Worm (Caenorhabditis elegans) whole organism, early embryonic: ENCODE results near the gene glo-1.

Experiments
- B0310.2 ChIP-seq: sonication (generic microtip); optimal IDR thresholded peaks from 2 replicates; lab custom pipeline; 2016; ENCODE audit warnings: mild to moderate bottlenecking, missing genetic modification characterization, missing compliant biosample characterization
- F13C5.2 ChIP-seq: sonication (generic microtip); optimal IDR thresholded peaks from 2 replicates; lab custom pipeline; 2017; ENCODE audit warnings: mild to moderate bottlenecking, missing genetic modification characterization, inconsistent platforms, missing compliant biosample characterization
- aly-1 ChIP-seq: sonication (generic microtip); optimal IDR thresholded peaks from 2 replicates; lab custom pipeline; 2016; ENCODE audit warnings: missing genetic modification characterization, missing compliant biosample characterization
- ama-1 ChIP-seq: fragments of 150-350 bp; optimal IDR thresholded peaks from 2 replicates; lab custom pipeline; 2014
- ceh-13 ChIP-seq: fragments of 200-800 bp; sonication (Bioruptor generic); optimal IDR thresholded peaks from 2 replicates; lab custom pipeline; 2018; ENCODE audit warnings: mild to moderate bottlenecking, missing genetic modification characterization, missing compliant biosample characterization
- ceh-36 ChIP-seq: sonication (generic microtip); optimal IDR thresholded peaks from 2 replicates; lab custom pipeline; 2016; ENCODE audit warnings: missing genetic modification characterization, inconsistent platforms, missing compliant biosample characterization
- ets-7 ChIP-seq: sonication (generic microtip); optimal IDR thresholded peaks from 2 replicates; lab custom pipeline; 2016; ENCODE audit warnings: missing genotype, missing genetic modification characterization, missing compliant biosample characterization
- flt-1 ChIP-seq: fragments of 200-800 bp; sonication (Bioruptor generic); IDR thresholded peaks from 2 replicates; pipeline ENCODE4 v1.3.6; 2022; ENCODE audit warnings: missing genetic modification characterization, missing compliant biosample characterization
- hmbx-1 ChIP-seq: sonication (generic microtip); optimal IDR thresholded peaks from 2 replicates; lab custom pipeline; 2016; ENCODE audit warnings: mild to moderate bottlenecking, missing genetic modification characterization, missing compliant biosample characterization
- hmg-4 ChIP-seq: fragments of 200-800 bp; sonication (Bioruptor generic); optimal IDR thresholded peaks from 2 replicates; lab custom pipeline; 2018; ENCODE audit warnings: mild to moderate bottlenecking, missing genetic modification characterization, missing compliant biosample characterization
- hnd-1 ChIP-seq: sonication (generic microtip); optimal IDR thresholded peaks from 2 replicates; lab custom pipeline; 2016; ENCODE audit warnings: missing genetic modification characterization, missing compliant biosample characterization
- pes-1 ChIP-seq: fragments of 200-800 bp; sonication (Bioruptor generic); IDR thresholded peaks from 2 replicates; pipeline ENCODE4 v1.3.6; 2022; ENCODE audit warnings: missing genetic modification reagents, missing genetic modification characterization, missing compliant biosample characterization
- scrt-1 ChIP-seq: fragments of 200-800 bp; sonication (Bioruptor generic); IDR thresholded peaks from 2 replicates; pipeline ENCODE4 v1.3.6; 2022; ENCODE audit warnings: missing genetic modification characterization, missing compliant biosample characterization
- sea-1 ChIP-seq: fragments of 200-800 bp; sonication (Bioruptor generic); conservative IDR thresholded peaks from 2 replicates; pipeline ENCODE4 v1.3.6; 2022; ENCODE audit warnings: missing genetic modification characterization, missing compliant biosample characterization
- tbx-11 ChIP-seq: fragments of 200-800 bp; sonication (Bioruptor generic); IDR thresholded peaks from 2 replicates; pipeline ENCODE4 v1.3.6; 2022; ENCODE audit warnings: missing genetic modification characterization, missing compliant biosample characterization
- tbx-37 ChIP-seq: fragments of 200-800 bp; sonication (Bioruptor generic); conservative IDR thresholded peaks from 2 replicates; pipeline ENCODE4 v1.3.6; 2022; ENCODE audit warnings: missing genetic modification reagents, missing genetic modification characterization, missing compliant biosample characterization
- tra-4 ChIP-seq: sonication (generic microtip); optimal IDR thresholded peaks from 2 replicates; lab custom pipeline; 2017; ENCODE audit warnings: missing genetic modification characterization, missing compliant biosample characterization

Gene glo-1

ce11 chrX:9882112-9882511 lies at the start of gene glo-1:
glo-1 (minus strand) TSS chrX:9882212.
- TF ChIP-seq B0310.2 (no peak), pes-1 (no peak), ceh-36 (tag; lab: Kevin White, UChicago) (no peak), hmbx-1 (tag; lab: Kevin White, UChicago) (no peak), ceh-13 (GFP tag; lab: Kevin White, UChicago) (no peak), tbx-37 (GFP tag; lab: Robert Waterston, UW) (no peak), flt-1 (GFP tag; lab: Robert Waterston, UW) (no peak), ets-7 (no peak), ama-1 (lab: Kevin White, UChicago) (no peak), scrt-1 (GFP tag; lab: Robert Waterston, UW) (no peak), F13C5.2 (no peak), tra-4 (tag; lab: Kevin White, UChicago) (no peak), sea-1 (no peak), tbx-11 (no peak), aly-1 (tag; lab: Kevin White, UChicago) (no peak), hmg-4 (GFP tag; lab: Kevin White, UChicago) (no peak), hnd-1 (no peak)

DNA sequence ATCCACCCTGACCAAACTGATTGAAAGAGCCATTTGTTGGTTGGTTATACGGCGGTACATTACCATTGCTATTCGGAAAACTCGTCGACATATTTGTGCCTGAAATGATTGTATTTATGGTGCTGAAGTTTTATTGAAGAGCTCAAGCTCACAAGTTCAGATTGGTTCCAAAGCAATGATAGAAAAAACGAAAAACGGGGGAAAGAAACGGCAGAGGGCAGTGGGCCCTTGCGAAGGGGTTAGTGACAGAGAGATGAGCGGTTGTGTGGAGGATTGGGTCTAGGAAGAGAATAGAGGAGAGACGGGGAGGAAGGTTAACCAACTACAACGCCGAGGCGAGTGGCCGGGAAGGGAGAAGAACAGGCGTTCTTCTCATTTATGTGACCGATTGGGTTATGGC lies 49.4 kb upstream of the glo-1 start, which contains the start of gene nra-3:
nra-3 (minus strand) TSS at position 101 of the 400 bp plus-strand sequence.
- TF ChIP-seq sea-1 (0 out of 2 replicates have a peak, but pooled peaks have one; percentile 27), tbx-11 (0 out of 2 replicates have a peak, but pooled peaks have one; percentile 16), hnd-1 (no peak), ceh-36 (tag; lab: Kevin White, UChicago) (no peak), B0310.2 (no peak), ceh-13 (GFP tag; lab: Kevin White, UChicago) (no peak), pes-1 (no peak), ama-1 (lab: Kevin White, UChicago) (no peak), hmg-4 (GFP tag; lab: Kevin White, UChicago) (peak; percentile 61)

ce11 chrX:9927993-9928392 lies 46.0 kb upstream of the glo-1 start:
- no peak for TF ChIP-seq tbx-37 (GFP tag; lab: Robert Waterston, UW)
- TF ChIP-seq ceh-13 (GFP tag; lab: Kevin White, UChicago), result no peak
- TF ChIP-seq ceh-36 (tag; lab: Kevin White, UChicago), result no peak
- TF ChIP-seq tra-4 (tag; lab: Kevin White, UChicago), result no peak
- TF ChIP-seq tbx-11, result no peak
- no peak for TF ChIP-seq scrt-1 (GFP tag; lab: Robert Waterston, UW)
- no peak for TF ChIP-seq hmbx-1 (tag; lab: Kevin White, UChicago)
- TF ChIP-seq F13C5.2, result no peak
- no peak for TF ChIP-seq hnd-1
- no peak for TF ChIP-seq pes-1
- no peak for TF ChIP-seq sea-1

DNA sequence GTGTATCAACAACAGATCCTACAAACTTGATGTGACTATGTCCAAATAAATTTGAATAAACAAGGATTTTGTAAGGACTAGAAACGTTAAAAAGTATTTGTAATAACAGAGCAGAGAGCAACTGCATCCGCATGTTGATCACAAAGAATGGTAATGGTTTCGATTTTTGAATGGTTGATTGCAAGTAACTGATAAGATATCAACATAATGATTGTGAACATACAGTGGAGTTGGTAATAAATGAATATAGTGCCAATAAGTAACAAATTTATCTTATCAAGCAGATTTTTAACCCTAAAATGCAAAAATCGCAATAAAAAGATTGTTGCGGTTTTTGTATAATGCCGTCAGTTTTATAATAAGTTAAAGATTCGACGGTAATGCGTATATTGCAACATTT lies 43.0 kb upstream of the glo-1 start, which contains the start of gene ugt-23:
ugt-23 (minus strand) TSS at position 212 of the 400 bp plus-strand sequence.
- TF ChIP-seq hnd-1 (no peak), B0310.2 (no peak), ceh-13 (GFP tag; lab: Kevin White, UChicago) (no peak), ceh-36 (tag; lab: Kevin White, UChicago) (no peak), ama-1 (lab: Kevin White, UChicago) (no peak), hmbx-1 (tag; lab: Kevin White, UChicago) (no peak), tbx-11 (no peak), pes-1 (no peak), F13C5.2 (no peak), flt-1 (GFP tag; lab: Robert Waterston, UW) (no peak), tra-4 (tag; lab: Kevin White, UChicago) (no peak), sea-1 (no peak)

DNA sequence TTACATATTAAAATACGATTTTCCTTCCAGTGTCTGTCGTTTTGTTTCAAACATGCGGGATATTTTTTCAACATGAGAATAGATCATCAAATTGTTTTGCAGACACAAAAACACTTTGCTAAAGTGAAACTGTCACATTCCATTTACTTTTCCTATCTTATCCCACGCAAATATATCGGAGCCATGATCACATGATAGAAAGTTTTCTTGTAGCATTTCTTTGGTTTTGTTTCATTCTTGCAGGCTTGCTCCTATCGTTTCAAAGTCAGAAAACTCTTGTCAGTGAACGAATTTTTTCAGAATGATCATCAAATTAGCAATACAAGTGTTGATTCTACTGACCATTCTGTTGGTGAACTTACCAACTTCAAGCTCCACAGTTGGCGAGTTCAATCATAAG lies 39.2 kb upstream of the glo-1 start, which contains the start of gene C17G1.2:
C17G1.2 (plus strand) TSS at position 301 of the 400 bp plus-strand sequence.
- TF ChIP-seq F13C5.2 (no peak), ama-1 (lab: Kevin White, UChicago) (no peak), flt-1 (GFP tag; lab: Robert Waterston, UW) (no peak), ceh-13 (GFP tag; lab: Kevin White, UChicago) (no peak), tbx-37 (GFP tag; lab: Robert Waterston, UW) (no peak), ets-7 (no peak), pes-1 (no peak), tbx-11 (no peak), scrt-1 (GFP tag; lab: Robert Waterston, UW) (no peak), sea-1 (no peak), aly-1 (tag; lab: Kevin White, UChicago) (no peak), hmbx-1 (tag; lab: Kevin White, UChicago) (no peak), ceh-36 (tag; lab: Kevin White, UChicago) (no peak)

ce11 chrX:9918997-9919396 lies 37.0 kb upstream of the glo-1 start, which contains the start of gene folr-1:
folr-1 (plus strand) TSS chrX:9919297.
- TF ChIP-seq tbx-11 (no peak), hmg-4 (GFP tag; lab: Kevin White, UChicago) (no peak), ets-7 (no peak), pes-1 (no peak), tbx-37 (GFP tag; lab: Robert Waterston, UW) (no peak), flt-1 (GFP tag; lab: Robert Waterston, UW) (no peak), B0310.2 (no peak), ceh-13 (GFP tag; lab: Kevin White, UChicago) (no peak), hmbx-1 (tag; lab: Kevin White, UChicago) (no peak), F13C5.2 (no peak), sea-1 (no peak), hnd-1 (no peak), tra-4 (tag; lab: Kevin White, UChicago) (no peak), ama-1 (lab: Kevin White, UChicago) (no peak), scrt-1 (GFP tag; lab: Robert Waterston, UW) (no peak), aly-1 (tag; lab: Kevin White, UChicago) (no peak)

- TF ChIP-seq tra-4 (tag; lab: Kevin White, UChicago) (no peak), tbx-37 (GFP tag; lab: Robert Waterston, UW) (0 out of 2 replicates have a peak, but pooled peaks have one; percentile 33)
Observed at ce11 chrX:9917362-9917761, 35.4 kb upstream of the glo-1 start, which contains the start of gene F21G4.6. F21G4.6 (minus strand) TSS chrX:9917448.

DNA sequence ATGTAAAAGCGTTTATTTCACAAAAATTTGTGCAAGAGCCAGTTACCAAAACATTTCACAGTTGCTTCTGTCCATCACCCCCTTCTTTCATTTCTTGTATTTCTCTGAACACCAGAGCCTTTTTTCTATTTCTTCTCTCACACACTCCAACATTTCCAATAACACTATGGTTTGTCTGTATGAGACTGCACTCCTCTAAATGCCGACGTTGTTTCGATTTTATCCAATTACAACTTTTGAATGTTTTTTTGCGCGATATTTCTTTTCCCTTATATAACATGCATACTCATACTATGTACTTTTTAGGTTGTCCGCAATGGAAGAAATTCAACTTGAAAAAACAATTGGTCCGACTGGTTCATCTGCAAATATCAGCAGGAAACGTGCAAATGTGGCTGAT lies 23.8 kb upstream of the glo-1 start, which contains the start of gene F21G4.5:
F21G4.5 (plus strand) TSS at position 301 of the 400 bp plus-strand sequence.
- no peak for TF ChIP-seq ama-1 (lab: Kevin White, UChicago)
- no peak for TF ChIP-seq tbx-11
- TF ChIP-seq hmbx-1 (tag; lab: Kevin White, UChicago), result no peak
- TF ChIP-seq tra-4 (tag; lab: Kevin White, UChicago), result no peak
- TF ChIP-seq pes-1, result no peak
- TF ChIP-seq hnd-1, result no peak
- no peak for TF ChIP-seq ceh-13 (GFP tag; lab: Kevin White, UChicago)
- no peak for TF ChIP-seq flt-1 (GFP tag; lab: Robert Waterston, UW)
- no peak for TF ChIP-seq tbx-37 (GFP tag; lab: Robert Waterston, UW)
- no peak for TF ChIP-seq ceh-36 (tag; lab: Kevin White, UChicago)
- TF ChIP-seq ets-7, result no peak
- no peak for TF ChIP-seq B0310.2
- no peak for TF ChIP-seq F13C5.2
- no peak for TF ChIP-seq scrt-1 (GFP tag; lab: Robert Waterston, UW)
- no peak for TF ChIP-seq sea-1
